Worm (Caenorhabditis elegans): Measurements from ENCODE around the gene C50F4.6.

The C50F4.6 gene

ce11 chrV:9545238-9545709 lies 618 bp upstream of the C50F4.6 start, which contains the start of the genes his-35 and his-41 (continued):
- TF ChIP-seq let-526 (GFP tag; IDR thresholded peaks at IDR 0.05), result 0 out of 2 replicates have a peak, but pooled peaks have one; percentile 34
- TF ChIP-seq chd-7 (tag; optimal IDR thresholded peaks at IDR 0.05), result peak; percentile 6
- TF ChIP-seq lsl-1 (GFP tag; optimal IDR thresholded peaks at IDR 0.05), result no peak
- no peak for TF ChIP-seq C17E4.6 (GFP tag; IDR thresholded peaks at IDR 0.05)
- no peak for TF ChIP-seq ztf-6 (GFP tag; IDR thresholded peaks at IDR 0.05)
- TF ChIP-seq unc-62 (GFP tag; optimal IDR thresholded peaks at IDR 0.05), result no peak
- TF ChIP-seq mcd-1 (GFP tag; IDR thresholded peaks at IDR 0.05), result peak; percentile 66
- peak; percentile 27 for TF ChIP-seq tbp1 (GFP tag; optimal IDR thresholded peaks at IDR 0.05)
- TF ChIP-seq attf-3 (GFP tag; conservative IDR thresholded peaks at IDR 0.05), result no peak
- no peak for TF ChIP-seq egl-18 (GFP tag; IDR thresholded peaks at IDR 0.05)
- peak; percentile 67 for TF ChIP-seq ceh-27 (GFP tag; optimal IDR thresholded peaks at IDR 0.05)
- TF ChIP-seq F39B2.1 (GFP tag; IDR thresholded peaks at IDR 0.05), result peak; percentile 12; the same call in 1 of the 2 replicates
- TF ChIP-seq athp-1 (tag; optimal IDR thresholded peaks at IDR 0.05), result no peak
- peak; percentile 32 for TF ChIP-seq nhr-80 (tag; optimal IDR thresholded peaks at IDR 0.05)
- peak; percentile 85 for TF ChIP-seq ama-1 (optimal IDR thresholded peaks at IDR 0.05)
- no peak for TF ChIP-seq ama-1 (GFP tag; optimal IDR thresholded peaks at IDR 0.05)
- TF ChIP-seq K12H6.12 (tag; optimal IDR thresholded peaks at IDR 0.05), result peak; percentile 66
- TF ChIP-seq F22D6.2 (tag; optimal IDR thresholded peaks at IDR 0.05), result no peak

- no peak for TF ChIP-seq ceh-91 (GFP tag; IDR thresholded peaks at IDR 0.05)
- peak; percentile 2 for TF ChIP-seq lsl-1 (GFP tag; optimal IDR thresholded peaks at IDR 0.05)
- TF ChIP-seq hmg-1.2 (GFP tag; IDR thresholded peaks at IDR 0.05), result peak; percentile 69
- TF ChIP-seq cebp-2 (GFP tag; IDR thresholded peaks at IDR 0.05), result peak; percentile 88; the same call in 1 of the 2 replicates
- no peak for TF ChIP-seq hsf-1 (GFP tag; IDR thresholded peaks at IDR 0.05)
- TF ChIP-seq bed-2 (GFP tag; IDR thresholded peaks at IDR 0.05), result no peak
- TF ChIP-seq F10E7.11 (tag; optimal IDR thresholded peaks at IDR 0.05), result no peak
- TF ChIP-seq mxl-1 (tag; optimal IDR thresholded peaks at IDR 0.05), result no peak
- peak; percentile 95 for TF ChIP-seq F37B4.10 (GFP tag; IDR thresholded peaks at IDR 0.05)
- TF ChIP-seq attf-5 (GFP tag; optimal IDR thresholded peaks at IDR 0.05), result peak; percentile 98
- TF ChIP-seq let-526 (GFP tag; IDR thresholded peaks at IDR 0.05), result peak; percentile 70
- peak; percentile 55 for TF ChIP-seq F33H1.4 (GFP tag; IDR thresholded peaks at IDR 0.05)
- TF ChIP-seq nhr-120 (GFP tag; IDR thresholded peaks at IDR 0.05), result 0 out of 2 replicates have a peak, but pooled peaks have one; percentile 57
- TF ChIP-seq Y79H2A.3 (GFP tag; conservative IDR thresholded peaks at IDR 0.05), result no peak
- peak; percentile 98 for TF ChIP-seq pbrm-1 (GFP tag; IDR thresholded peaks at IDR 0.05)
- TF ChIP-seq Y95B8A.8 (GFP tag; IDR thresholded peaks at IDR 0.05), result 0 out of 2 replicates have a peak, but pooled peaks have one; percentile 48
- TF ChIP-seq egrh-3 (GFP tag; IDR thresholded peaks at IDR 0.05), result peak; percentile 40
- no peak for TF ChIP-seq F52B5.7 (tag; optimal IDR thresholded peaks at IDR 0.05)
- no peak for TF ChIP-seq lag-1 (GFP tag; IDR thresholded peaks at IDR 0.05)
- peak; percentile 50 for TF ChIP-seq dpl-1 (GFP tag; optimal IDR thresholded peaks at IDR 0.05)
- no peak for TF ChIP-seq hlh-26 (GFP tag; conservative IDR thresholded peaks at IDR 0.05)
- TF ChIP-seq madf-10 (tag; optimal IDR thresholded peaks at IDR 0.05), result peak; percentile 95
- TF ChIP-seq Y67H2A.10 (GFP tag; conservative IDR thresholded peaks at IDR 0.05), result peak; percentile 52; the same call in 1 of the 2 replicates
- TF ChIP-seq F57A8.1 (GFP tag; optimal IDR thresholded peaks at IDR 0.05), result no peak
- TF ChIP-seq F23B12.7 (tag; optimal IDR thresholded peaks at IDR 0.05; ENCODE audit: insufficient read depth), result peak; percentile 94
- TF ChIP-seq ceh-79 (tag; optimal IDR thresholded peaks at IDR 0.05), result no peak
- peak; percentile 69 for TF ChIP-seq B0035.1 (tag; optimal IDR thresholded peaks at IDR 0.05)
- peak; percentile 6 for TF ChIP-seq rpc-1 (optimal IDR thresholded peaks at IDR 0.05)
- no peak for TF ChIP-seq rpc-1 (tag; optimal IDR thresholded peaks at IDR 0.05)
- peak; percentile 93 for TF ChIP-seq ZK185.1 (tag; optimal IDR thresholded peaks at IDR 0.05; ENCODE audit: poor library complexity, severe bottlenecking)
- no peak for TF ChIP-seq bed-1 (GFP tag; IDR thresholded peaks at IDR 0.05)
- TF ChIP-seq tlf-1 (GFP tag; optimal IDR thresholded peaks at IDR 0.05), result peak; percentile 97
- peak; percentile 96 for TF ChIP-seq zfh-2 (GFP tag; conservative IDR thresholded peaks at IDR 0.05)
These were observed 973 bp downstream of the C50F4.6 start, which contains the start of gene his-37 for ce11 chrV:9546860-9547269. TSS of gene his-37 (plus strand) at chrV:9547105.

Measured in whole organism, young adult.